Fruit fly (Drosophila melanogaster): ENCODE data around the gene CYLD.
A peak's percentile ranks its signal among the peaks of the same experiment; 100 is the strongest.

Gene CYLD

DNA sequence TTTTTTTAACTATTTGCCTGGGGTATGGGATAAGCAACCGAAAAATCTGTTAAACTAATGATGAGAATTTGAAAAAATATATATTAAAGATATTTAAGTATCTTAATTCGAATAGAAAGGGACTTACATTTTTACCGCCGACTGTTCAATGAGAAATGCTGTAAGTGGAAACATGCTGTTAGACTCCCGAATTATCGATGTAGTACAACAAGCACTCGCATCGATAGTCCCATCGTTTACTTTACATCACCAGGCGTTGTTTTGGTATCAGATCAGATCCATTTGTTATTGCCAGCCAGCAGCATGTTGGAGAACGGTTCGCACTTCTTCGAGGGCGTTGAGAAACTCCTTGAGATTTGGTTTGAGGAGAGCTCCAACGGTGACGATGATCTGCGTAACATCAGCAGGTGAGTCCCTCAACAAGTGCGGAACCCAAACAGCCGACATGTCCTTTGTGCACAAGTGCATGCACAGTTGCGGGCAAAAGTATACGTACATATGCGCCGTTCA lies 39.6 kb upstream of the CYLD start, which contains the start of gene SamDC:
TSS of gene SamDC (plus strand) at position 246 of the 510 bp plus-strand sequence.
- peak; percentile 28 for TF ChIP-seq Hnf4 (GFP tag; optimal IDR thresholded peaks at IDR 0.05)
- TF ChIP-seq Dif (GFP tag; optimal IDR thresholded peaks at IDR 0.05; ENCODE audit: partially characterized antibody) = no peak
- no peak for TF ChIP-seq CG9705 (GFP tag; optimal IDR thresholded peaks at IDR 0.05)
- TF ChIP-seq OdsH (GFP tag; optimal IDR thresholded peaks at IDR 0.05) = peak; percentile 24
- TF ChIP-seq psq (GFP tag; optimal IDR thresholded peaks at IDR 0.05) = no peak
- no peak for TF ChIP-seq fru (GFP tag; optimal IDR thresholded peaks at IDR 0.05)
- TF ChIP-seq Jra (GFP tag; optimal IDR thresholded peaks at IDR 0.05) = no peak
- TF ChIP-seq lola (GFP tag; optimal IDR thresholded peaks at IDR 0.05) = no peak
- TF ChIP-seq h (GFP tag; optimal IDR thresholded peaks at IDR 0.05) = peak; percentile 46
- TF ChIP-seq woc (GFP tag; optimal IDR thresholded peaks at IDR 0.05) = peak; percentile 76
- peak; percentile 78 for TF ChIP-seq Hr78 (GFP tag; optimal IDR thresholded peaks at IDR 0.05)
- no peak for TF ChIP-seq usp (GFP tag; optimal IDR thresholded peaks at IDR 0.05)
- TF ChIP-seq tai (GFP tag; optimal IDR thresholded peaks at IDR 0.05) = no peak
- peak; percentile 19 for TF ChIP-seq Sp1 (GFP tag; optimal IDR thresholded peaks at IDR 0.05)
- TF ChIP-seq foxo (GFP tag; optimal IDR thresholded peaks at IDR 0.05) = peak in 1 of 2 experiments; percentile 57
- no peak for TF ChIP-seq dl (GFP tag; optimal IDR thresholded peaks at IDR 0.05; ENCODE audit: insufficient read depth in 1 of 2, partially characterized antibody in 2 of 2)
- no peak for TF ChIP-seq pan (optimal IDR thresholded peaks at IDR 0.05)
- no peak for TF ChIP-seq Vsx2 (GFP tag; optimal IDR thresholded peaks at IDR 0.05; ENCODE audit: partially characterized antibody)
- TF ChIP-seq HLH106 (tag; optimal IDR thresholded peaks at IDR 0.05) = peak; percentile 20
- TF ChIP-seq sage (GFP tag; optimal IDR thresholded peaks at IDR 0.05) = peak; percentile 30
- no peak for TF ChIP-seq Abd-B (GFP tag; optimal IDR thresholded peaks at IDR 0.05)
- TF ChIP-seq rgr (GFP tag; optimal IDR thresholded peaks at IDR 0.05) = peak; percentile 48
- TF ChIP-seq Hr83 (GFP tag; optimal IDR thresholded peaks at IDR 0.05; ENCODE audit: poor library complexity, severe bottlenecking) = peak; percentile 71
- TF ChIP-seq ey (GFP tag; optimal IDR thresholded peaks at IDR 0.05) = no peak
- no peak for TF ChIP-seq jim (GFP tag; optimal IDR thresholded peaks at IDR 0.05)
- peak; percentile 4 for TF ChIP-seq sv (GFP tag; optimal IDR thresholded peaks at IDR 0.05)
- TF ChIP-seq Rel (GFP tag; optimal IDR thresholded peaks at IDR 0.05) = no peak
- TF ChIP-seq Rel (tag; optimal IDR thresholded peaks at IDR 0.05) = peak; percentile 19
- TF ChIP-seq N (GFP tag; optimal IDR thresholded peaks at IDR 0.05) = peak; percentile 97
- no peak for TF ChIP-seq Mio (GFP tag; optimal IDR thresholded peaks at IDR 0.05)

DNA sequence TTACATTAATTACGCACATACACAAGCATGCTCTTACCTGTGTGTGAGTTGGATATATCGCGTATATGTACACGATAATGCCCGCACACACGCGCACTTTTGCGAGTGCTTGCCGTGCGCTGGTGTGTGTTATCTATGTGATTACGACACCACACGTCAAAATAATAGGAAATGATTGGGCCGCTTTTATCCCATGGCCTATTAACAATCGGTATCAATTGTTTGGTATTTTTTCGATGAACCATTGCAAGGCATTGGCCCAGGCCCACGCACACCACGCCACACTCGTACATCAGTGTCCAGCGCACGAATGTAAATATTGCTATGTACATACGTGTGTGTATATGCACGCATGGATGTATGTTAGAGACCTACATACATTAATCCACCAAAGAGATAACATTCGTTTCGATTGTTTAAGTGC lies 35.2 kb upstream of the CYLD start:
- TF ChIP-seq ey (GFP tag; optimal IDR thresholded peaks at IDR 0.05) = peak; percentile 58
- TF ChIP-seq fru (GFP tag; optimal IDR thresholded peaks at IDR 0.05) = peak; percentile 57
- TF ChIP-seq Sp1 (GFP tag; optimal IDR thresholded peaks at IDR 0.05) = peak; percentile 56
- peak; percentile 58 for TF ChIP-seq rgr (GFP tag; optimal IDR thresholded peaks at IDR 0.05)
- peak; percentile 56 for TF ChIP-seq OdsH (GFP tag; optimal IDR thresholded peaks at IDR 0.05)
- no peak for TF ChIP-seq Dfd (GFP tag; optimal IDR thresholded peaks at IDR 0.05)
- TF ChIP-seq woc (GFP tag; optimal IDR thresholded peaks at IDR 0.05) = peak; percentile 55
- peak; percentile 57 for TF ChIP-seq brk (GFP tag; optimal IDR thresholded peaks at IDR 0.05)
- TF ChIP-seq sage (GFP tag; optimal IDR thresholded peaks at IDR 0.05) = peak; percentile 47
- no peak for TF ChIP-seq Hr78 (GFP tag; optimal IDR thresholded peaks at IDR 0.05)
- TF ChIP-seq CG32264 (GFP tag; optimal IDR thresholded peaks at IDR 0.05) = no peak
- peak; percentile 33 for TF ChIP-seq HLH106 (tag; optimal IDR thresholded peaks at IDR 0.05)
- TF ChIP-seq dl (GFP tag; optimal IDR thresholded peaks at IDR 0.05; ENCODE audit: insufficient read depth in 1 of 2, partially characterized antibody in 2 of 2) = no peak
- TF ChIP-seq N (GFP tag; optimal IDR thresholded peaks at IDR 0.05) = peak; percentile 72
- TF ChIP-seq Rel (GFP tag; optimal IDR thresholded peaks at IDR 0.05) = peak; percentile 80
- peak; percentile 58 for TF ChIP-seq Rel (tag; optimal IDR thresholded peaks at IDR 0.05)
- TF ChIP-seq Mio (GFP tag; optimal IDR thresholded peaks at IDR 0.05) = no peak
- TF ChIP-seq br (GFP tag; optimal IDR thresholded peaks at IDR 0.05) = peak; percentile 64
- TF ChIP-seq Hr83 (GFP tag; optimal IDR thresholded peaks at IDR 0.05; ENCODE audit: poor library complexity, severe bottlenecking) = peak; percentile 13
- TF ChIP-seq sv (GFP tag; optimal IDR thresholded peaks at IDR 0.05) = peak; percentile 11
- TF ChIP-seq Jra (GFP tag; optimal IDR thresholded peaks at IDR 0.05) = peak; percentile 39
- no peak for TF ChIP-seq pan (optimal IDR thresholded peaks at IDR 0.05)
- peak; percentile 78 for TF ChIP-seq h (GFP tag; optimal IDR thresholded peaks at IDR 0.05)
- TF ChIP-seq psq (GFP tag; optimal IDR thresholded peaks at IDR 0.05) = peak; percentile 29
- no peak for TF ChIP-seq Dif (GFP tag; optimal IDR thresholded peaks at IDR 0.05; ENCODE audit: partially characterized antibody)
- no peak for TF ChIP-seq CrebA (GFP tag; optimal IDR thresholded peaks at IDR 0.05; ENCODE audit: borderline replicate concordance)
- TF ChIP-seq foxo (GFP tag; optimal IDR thresholded peaks at IDR 0.05) = peak in 1 of 2 experiments; percentile 16
- TF ChIP-seq Hnf4 (GFP tag; optimal IDR thresholded peaks at IDR 0.05) = peak; percentile 57
